Fruit fly (Drosophila melanogaster): ENCODE results near the gene HGTX.

dm6 chr3L:14590964-14591363, 8.4 kb downstream of the HGTX start:
- no peak for TF ChIP-seq fd96Ca (GFP tag; IDR thresholded peaks at IDR 0.05)
- TF ChIP-seq Pif1A (GFP tag; optimal IDR thresholded peaks at IDR 0.05), result no peak
- no peak for TF ChIP-seq EcR (GFP tag; optimal IDR thresholded peaks at IDR 0.05)
- no peak for TF ChIP-seq CG34367 (tag; optimal IDR thresholded peaks at IDR 0.05)
